Worm (Caenorhabditis elegans) whole organism, L4 larva: ENCODE data around the gene T07E3.4.

Experiments used
- F10B5.3 ChIP-seq: sonication (generic microtip); optimal IDR thresholded peaks from 2 replicates; lab custom pipeline; 2016; ENCODE audit warnings: mild to moderate bottlenecking, missing genetic modification characterization, missing compliant biosample characterization
- F37D6.2 ChIP-seq: sonication (generic microtip); optimal IDR thresholded peaks from 2 replicates; lab custom pipeline; 2016; ENCODE audit warnings: mild to moderate bottlenecking, missing genetic modification characterization, missing compliant biosample characterization
- T26A8.4 ChIP-seq: fragments of 200-800 bp; sonication (Bioruptor generic); IDR thresholded peaks from 2 replicates; pipeline ENCODE4 v1.3.6; 2022; ENCODE audit warnings: missing genetic modification characterization, missing compliant biosample characterization
- Y48G9A.11 ChIP-seq: fragments of 200-800 bp; sonication (Bioruptor generic); IDR thresholded peaks from 2 replicates; pipeline ENCODE4 v1.3.6; 2022; ENCODE audit warnings: missing genetic modification reagents, missing genetic modification characterization, missing compliant biosample characterization
- ZK546.5 ChIP-seq, 2 experiments: sonication (generic microtip); optimal IDR thresholded peaks; 2 replicates each; lab custom pipeline; 2017; ENCODE audit warnings: missing biosample characterization in 2 of 2, missing genetic modification characterization in 2 of 2
- aha-1 ChIP-seq: fragments of 150-350 bp; peaks from one replicate; lab custom pipeline; 2014; ENCODE audit warnings: missing biosample characterization, missing genetic modification characterization
- attf-4 ChIP-seq: sonication (generic microtip); optimal IDR thresholded peaks from 3 replicates; lab custom pipeline; 2017; ENCODE audit warnings: missing biosample characterization, missing genetic modification characterization
- ceh-82 ChIP-seq: sonication (generic microtip); optimal IDR thresholded peaks from 2 replicates; lab custom pipeline; 2017; ENCODE audit warnings: missing biosample characterization, missing genetic modification characterization
- ces-1 ChIP-seq: fragments of 150-350 bp; sonication (generic microtip); optimal IDR thresholded peaks from 4 replicates; lab custom pipeline; 2014; ENCODE audit warnings: missing biosample characterization, missing genetic modification reagents, missing genetic modification characterization
- cey-2 ChIP-seq: sonication (generic microtip); optimal IDR thresholded peaks from 3 replicates; lab custom pipeline; 2017; ENCODE audit warnings: missing genetic modification characterization, mild to moderate bottlenecking, missing compliant biosample characterization, antibody characterized with exemption, borderline replicate concordance; ENCODE audit not compliant: insufficient read depth
- daf-16 ChIP-seq, 3 experiments: sonication (generic microtip); optimal IDR thresholded peaks; 2 replicates each; lab custom pipeline; 2016 to 2017; ENCODE audit warnings: missing genetic modification characterization in 3 of 3, missing genetic modification reagents in 3 of 3, mild to moderate bottlenecking in 2 of 3, missing compliant biosample characterization in 2 of 3, missing biosample characterization in 1 of 3, moderate library complexity in 1 of 3
- dmd-6 ChIP-seq: fragments of 200-800 bp; sonication (Bioruptor generic); IDR thresholded peaks from 2 replicates; pipeline ENCODE4 v1.3.6; 2022; ENCODE audit warnings: missing genetic modification reagents, missing genetic modification characterization, missing compliant biosample characterization
- dmd-8 ChIP-seq: fragments of 200-800 bp; sonication (Bioruptor generic); IDR thresholded peaks from 2 replicates; pipeline ENCODE4 v1.3.6; 2022; ENCODE audit warnings: missing genetic modification characterization, missing compliant biosample characterization
- dve-1 ChIP-seq: sonication (generic microtip); optimal IDR thresholded peaks from 2 replicates; lab custom pipeline; 2017; ENCODE audit warnings: antibody characterized with exemption, mild to moderate bottlenecking, missing genetic modification characterization, missing compliant biosample characterization; ENCODE audit not compliant: insufficient read depth
- egl-43 ChIP-seq: fragments of 200-800 bp; sonication (Bioruptor generic); IDR thresholded peaks from 2 replicates; pipeline ENCODE4 v1.3.6; 2022; ENCODE audit warnings: missing genetic modification reagents, missing genetic modification characterization, missing compliant biosample characterization
- hif-1 ChIP-seq, 2 experiments: sonication (generic microtip); optimal IDR thresholded peaks; 2 replicates each; lab custom pipeline; 2016 to 2017; ENCODE audit warnings: missing compliant biosample characterization in 2 of 2, missing genetic modification characterization in 2 of 2, missing genetic modification reagents in 2 of 2, missing genotype in 2 of 2, mild to moderate bottlenecking in 1 of 2
- hlh-11 ChIP-seq: fragments of 200-800 bp; sonication (Bioruptor generic); optimal IDR thresholded peaks from 2 replicates; lab custom pipeline; 2018; ENCODE audit warnings: mild to moderate bottlenecking, missing genetic modification characterization, missing compliant biosample characterization
- hmg-1.1 ChIP-seq: fragments of 200-800 bp; sonication (Bioruptor generic); IDR thresholded peaks from 2 replicates; pipeline ENCODE4 v1.3.6; 2022; ENCODE audit warnings: missing genetic modification reagents, missing genetic modification characterization, missing compliant biosample characterization
- lin-1 ChIP-seq: fragments of 200-800 bp; sonication (Bioruptor generic); IDR thresholded peaks from 2 replicates; pipeline ENCODE4 v1.3.6; 2022; ENCODE audit warnings: missing genetic modification reagents, missing genetic modification characterization, missing compliant biosample characterization
- lin-13 ChIP-seq: fragments of 150-350 bp; optimal IDR thresholded peaks from 2 replicates; lab custom pipeline; 2014; ENCODE audit warnings: missing biosample characterization, missing genetic modification reagents, missing genetic modification characterization
- lin-38 ChIP-seq: fragments of 200-800 bp; sonication (Bioruptor generic); IDR thresholded peaks from 2 replicates; pipeline ENCODE4 v1.3.6; 2022; ENCODE audit warnings: missing genetic modification reagents, missing genetic modification characterization, missing compliant biosample characterization
- mdl-1 ChIP-seq, 2 experiments: fragments of 150-350 bp in 1 of 2; sonication (generic microtip) in 1 of 2; optimal IDR thresholded peaks; 2 replicates each; lab custom pipeline; 2014 to 2017; ENCODE audit warnings: missing biosample characterization in 2 of 2, missing genetic modification characterization in 2 of 2
- mes-2 ChIP-seq: sonication (generic microtip); optimal IDR thresholded peaks from 2 replicates; lab custom pipeline; 2016; ENCODE audit warnings: missing genotype, mild to moderate bottlenecking, missing genetic modification characterization, missing compliant biosample characterization; ENCODE audit not compliant: poor library complexity, severe bottlenecking
- nhr-25 ChIP-seq: sonication (generic microtip); optimal IDR thresholded peaks from 2 replicates; lab custom pipeline; 2017; ENCODE audit warnings: missing genetic modification characterization, mild to moderate bottlenecking, missing compliant biosample characterization, antibody characterized with exemption, moderate library complexity, borderline replicate concordance; ENCODE audit not compliant: insufficient read depth
- nhr-28 ChIP-seq: fragments of 150-350 bp; optimal IDR thresholded peaks from 2 replicates; lab custom pipeline; 2014; ENCODE audit warnings: missing biosample characterization, missing genetic modification characterization
- pha-4 ChIP-seq, 2 experiments: fragments of 150-350 bp in 1 of 2; fragments of 200-800 bp in 1 of 2; sonication (Bioruptor generic) in 1 of 2; IDR thresholded peaks in 1 of 2; optimal IDR thresholded peaks in 1 of 2; 2 replicates each; pipeline versions ENCODE4 v1.3.6 to Lab custom; 2014 to 2022; ENCODE audit warnings: missing genetic modification characterization in 2 of 2, missing genetic modification reagents in 2 of 2, missing biosample characterization in 1 of 2, missing compliant biosample characterization in 1 of 2
- set-16 ChIP-seq: fragments of 200-800 bp; sonication (Bioruptor generic); IDR thresholded peaks from 2 replicates; pipeline ENCODE4 v1.3.6; 2022; ENCODE audit warnings: missing genetic modification reagents, missing genetic modification characterization, missing compliant biosample characterization
- snpc-1.2 ChIP-seq: fragments of 200-800 bp; sonication (Bioruptor generic); IDR thresholded peaks from 2 replicates; pipeline ENCODE4 v1.3.6; 2022; ENCODE audit warnings: missing genetic modification reagents, missing genetic modification characterization, missing compliant biosample characterization
- snpc-4 ChIP-seq: fragments of 150-350 bp; optimal IDR thresholded peaks from 2 replicates; lab custom pipeline; 2014; ENCODE audit warnings: missing biosample characterization, missing genetic modification characterization
- unc-130 ChIP-seq: sonication (generic microtip); optimal IDR thresholded peaks from 2 replicates; lab custom pipeline; 2016; ENCODE audit warnings: missing genetic modification reagents, missing genetic modification characterization, missing compliant biosample characterization
- vab-7 ChIP-seq: fragments of 200-800 bp; sonication (Bioruptor generic); IDR thresholded peaks from 2 replicates; pipeline ENCODE4 v1.3.6; 2022; ENCODE audit warnings: missing genetic modification reagents, missing genetic modification characterization, missing compliant biosample characterization

T07E3.4 gene

ce11 chrIII:6931896-6932295 lies 34.1 kb downstream of the T07E3.4 start, which contains the start of gene byn-1 (continued):
- TF ChIP-seq Y48G9A.11 (peak; percentile 46; the same call in 1 of the 2 replicates), lin-13 (GFP tag; lab: Kevin White, UChicago) (no peak), T26A8.4 (GFP tag; lab: Robert Waterston, UW) (peak; percentile 40; the same call in 1 of the 2 replicates), pha-4 (GFP tag; IDR thresholded peaks at IDR 0.05; lab: Robert Waterston, UW) (peak; percentile 54; the same call in 1 of the 2 replicates), pha-4 (tag; optimal IDR thresholded peaks at IDR 0.05; lab: Kevin White, UChicago) (no peak)

ce11 chrIII:6935269-6936017 lies 37.6 kb downstream of the T07E3.4 start, which contains the start of the genes F57B9.8 and coq-2:
Gene F57B9.8 (minus strand): TSS chrIII:6935319.
Gene coq-2 (plus strand): TSS chrIII:6935967.
- TF ChIP-seq lin-1 (GFP tag; lab: Robert Waterston, UW) (no peak), F37D6.2 (tag; lab: Kevin White, UChicago) (no peak), dmd-6 (no peak), dve-1 (tag; lab: Kevin White, UChicago) (peak; percentile 34), aha-1 (tag; lab: Kevin White, UChicago) (peak; percentile 99), dmd-8 (GFP tag; lab: Robert Waterston, UW) (no peak), hmg-1.1 (GFP tag; lab: Robert Waterston, UW) (no peak), ceh-82 (tag; lab: Kevin White, UChicago) (no peak), hif-1 (tag; optimal IDR thresholded peaks at IDR 0.05; lab: Kevin White, UChicago) (peak in 1 of 2 experiments; percentile 97), lin-38 (no peak), cey-2 (tag; lab: Kevin White, UChicago) (no peak), snpc-4 (tag; lab: Kevin White, UChicago) (no peak), attf-4 (no peak), F10B5.3 (tag; lab: Kevin White, UChicago) (no peak), set-16 (no peak)

ce11 chrIII:6939523-6939922 lies 41.7 kb downstream of the T07E3.4 start, which contains the start of gene F57B9.3:
Gene F57B9.3 (plus strand): TSS chrIII:6939823.
- TF ChIP-seq hlh-11 (no peak), nhr-28 (no peak), daf-16 (GFP tag; optimal IDR thresholded peaks at IDR 0.05; lab: Kevin White, UChicago) (no peak), daf-16 (tag; optimal IDR thresholded peaks at IDR 0.05; lab: Kevin White, UChicago) (peak; percentile 28)

- TF ChIP-seq mdl-1 (tag; optimal IDR thresholded peaks at IDR 0.05; lab: Kevin White, UChicago) (no peak), pha-4 (GFP tag; IDR thresholded peaks at IDR 0.05; lab: Robert Waterston, UW) (no peak), pha-4 (tag; optimal IDR thresholded peaks at IDR 0.05; lab: Kevin White, UChicago) (no peak), egl-43 (GFP tag; lab: Robert Waterston, UW) (0 out of 2 replicates have a peak, but pooled peaks have one; percentile 23), vab-7 (GFP tag; lab: Robert Waterston, UW) (no peak), set-16 (peak; percentile 65), ZK546.5 (tag; optimal IDR thresholded peaks at IDR 0.05; lab: Kevin White, UChicago) (no peak)
These were observed 47.5 kb downstream of the T07E3.4 start for ce11 chrIII:6945319-6945718.

ce11 chrIII:6945747-6946146 lies 47.9 kb downstream of the T07E3.4 start, which contains the start of gene abu-13:
Gene abu-13 (minus strand): TSS chrIII:6945898.
- TF ChIP-seq unc-130 (GFP tag; lab: Kevin White, UChicago) (no peak), nhr-28 (peak; percentile 19), nhr-25 (tag; lab: Kevin White, UChicago) (no peak), mdl-1 (tag; optimal IDR thresholded peaks at IDR 0.05; lab: Kevin White, UChicago) (peak in 1 of 2 experiments; percentile 10), hlh-11 (peak; percentile 7), ces-1 (GFP tag; lab: Kevin White, UChicago) (no peak), mes-2 (tag; lab: Kevin White, UChicago) (no peak), snpc-1.2 (GFP tag; lab: Robert Waterston, UW) (no peak)
